Worm (Caenorhabditis elegans): ENCODE results near the gene myo-2.

- TF ChIP-seq pha-4 (tag; optimal IDR thresholded peaks at IDR 0.05) (no peak), ama-1 (optimal IDR thresholded peaks at IDR 0.05) (no peak), ama-1 (GFP tag; optimal IDR thresholded peaks at IDR 0.05) (no peak), unc-62 (GFP tag; optimal IDR thresholded peaks at IDR 0.05) (no peak)
These were observed 50.0 kb downstream of the myo-2 start for ce11 chrX:12517886-12518285.

Data from whole organism, young adult.